Fruit fly (Drosophila melanogaster) whole organism, embryonic: ENCODE results near the gene CG15890.

ENCODE experiments used
- Abd-B ChIP-seq: fragments of 200-800 bp; sonication (Bioruptor generic); optimal IDR thresholded peaks from 2 replicates; lab custom pipeline; 2018; ENCODE audit warnings: missing biosample characterization, mild to moderate bottlenecking, missing genetic modification characterization, moderate library complexity
- Atf6 ChIP-seq: fragments of 200-800 bp; sonication (Bioruptor generic); IDR thresholded peaks from 2 replicates; pipeline ENCODE4 v1.3.6; 2022; ENCODE audit warnings: missing biosample characterization, missing genetic modification characterization
- BtbVII ChIP-seq: fragments of 200-800 bp; sonication (Bioruptor generic); optimal IDR thresholded peaks from 3 replicates; lab custom pipeline; 2017; ENCODE audit warnings: missing biosample characterization, mild to moderate bottlenecking, missing genetic modification characterization
- CG10209 ChIP-seq: fragments of 200-800 bp; sonication (Bioruptor generic); optimal IDR thresholded peaks from 3 replicates; lab custom pipeline; 2017; ENCODE audit warnings: missing biosample characterization, mild to moderate bottlenecking, missing genetic modification characterization, missing genetic modification reagents
- CG10979 ChIP-seq: fragments of 200-800 bp; sonication (Bioruptor generic); optimal IDR thresholded peaks from 2 replicates; lab custom pipeline; 2018; ENCODE audit warnings: missing biosample characterization, mild to moderate bottlenecking, missing genetic modification characterization, moderate library complexity
- CG11093 ChIP-seq: fragments of 200-800 bp; sonication (Bioruptor generic); IDR thresholded peaks from 3 replicates; pipeline ENCODE4 v1.3.6; 2022; ENCODE audit warnings: missing biosample characterization, missing genetic modification characterization
- CG11247 ChIP-seq: fragments of 200-800 bp; sonication (Bioruptor generic); IDR thresholded peaks from 2 replicates; pipeline ENCODE4 v1.3.6; 2022; ENCODE audit warnings: missing biosample characterization, missing genetic modification characterization
- CG12155 ChIP-seq: fragments of 200-800 bp; sonication (Bioruptor generic); optimal IDR thresholded peaks from 3 replicates; lab custom pipeline; 2016; ENCODE audit warnings: missing biosample characterization, missing genetic modification characterization
- CG12236 ChIP-seq: fragments of 200-800 bp; sonication (Bioruptor generic); optimal IDR thresholded peaks from 2 replicates; lab custom pipeline; 2016; ENCODE audit warnings: missing biosample characterization, missing genetic modification characterization
- CG1233 ChIP-seq: fragments of 200-800 bp; sonication (Bioruptor generic); optimal IDR thresholded peaks from 4 replicates; lab custom pipeline; 2018; ENCODE audit warnings: missing biosample characterization, mild to moderate bottlenecking, missing genetic modification characterization
- CG15479 ChIP-seq: fragments of 200-800 bp; sonication (Bioruptor generic); optimal IDR thresholded peaks from 3 replicates; lab custom pipeline; 2019; ENCODE audit warnings: missing biosample characterization, mild to moderate bottlenecking, missing genetic modification characterization, moderate library complexity
- CG1603 ChIP-seq: fragments of 200-800 bp; sonication (Bioruptor generic); optimal IDR thresholded peaks from 2 replicates; lab custom pipeline; 2019; ENCODE audit warnings: missing biosample characterization, mild to moderate bottlenecking, missing genetic modification characterization, moderate library complexity
- CG18011 ChIP-seq: fragments of 200-800 bp; sonication (Bioruptor generic); optimal IDR thresholded peaks from 2 replicates; lab custom pipeline; 2017; ENCODE audit warnings: missing biosample characterization, missing genetic modification characterization, mild to moderate bottlenecking, moderate library complexity, missing genotype
- CG2120 ChIP-seq: fragments of 200-800 bp; sonication (Bioruptor generic); optimal IDR thresholded peaks from 3 replicates; lab custom pipeline; 2016; ENCODE audit warnings: missing biosample characterization, missing genetic modification characterization
- CG30020 ChIP-seq: fragments of 200-800 bp; optimal IDR thresholded peaks from 2 replicates; lab custom pipeline; 2019; ENCODE audit warnings: missing biosample characterization, mild to moderate bottlenecking, missing genetic modification characterization, moderate library complexity
- CG4282 ChIP-seq: fragments of 200-800 bp; sonication (Bioruptor generic); optimal IDR thresholded peaks from 2 replicates; lab custom pipeline; 2016; ENCODE audit warnings: missing biosample characterization, missing genetic modification characterization
- CG8478 ChIP-seq: fragments of >200 bp; optimal IDR thresholded peaks from 2 replicates; lab custom pipeline; 2018
- CG9727 ChIP-seq: fragments of 200-800 bp; sonication (Bioruptor generic); optimal IDR thresholded peaks from 3 replicates; lab custom pipeline; 2017; ENCODE audit warnings: missing biosample characterization, mild to moderate bottlenecking, missing genetic modification characterization
- CoRest ChIP-seq: fragments of 200-800 bp; sonication (Bioruptor generic); optimal IDR thresholded peaks from 3 replicates; lab custom pipeline; 2018; ENCODE audit warnings: missing biosample characterization, mild to moderate bottlenecking, missing genetic modification characterization, moderate library complexity
- Dip2 ChIP-seq: fragments of 200-800 bp; sonication (Bioruptor generic); IDR thresholded peaks from 2 replicates; pipeline ENCODE4 v1.3.6; 2022; ENCODE audit warnings: missing biosample characterization, missing genetic modification characterization
- E2f1 ChIP-seq: fragments of 200-800 bp; sonication (Bioruptor generic); IDR thresholded peaks from 2 replicates; pipeline ENCODE4 v1.3.6; 2022; ENCODE audit warnings: missing biosample characterization, missing genetic modification characterization
- Eip74EF ChIP-seq, 2 experiments: fragments of 200-800 bp in 1 of 2; fragments of >200 bp in 1 of 2; sonication (Bioruptor generic) in 1 of 2; optimal IDR thresholded peaks; 2 replicates each; lab custom pipeline; 2017 to 2019; ENCODE audit warnings: missing biosample characterization in 2 of 2, missing genetic modification characterization in 2 of 2, mild to moderate bottlenecking in 1 of 2, moderate library complexity in 1 of 2
- Ets65A ChIP-seq: fragments of 200-800 bp; sonication (Bioruptor generic); peaks from one replicate; lab custom pipeline; 2016; ENCODE audit warnings: missing biosample characterization, missing genetic modification characterization
- H2.0 ChIP-seq: fragments of 200-800 bp; sonication (Bioruptor generic); IDR thresholded peaks from 2 replicates; pipeline ENCODE4 v1.3.6; 2022; ENCODE audit warnings: missing biosample characterization, missing genetic modification characterization
- HHEX ChIP-seq: fragments of 200-800 bp; sonication (Bioruptor generic); optimal IDR thresholded peaks from 3 replicates; lab custom pipeline; 2017; ENCODE audit warnings: missing biosample characterization, mild to moderate bottlenecking, missing genetic modification characterization, missing genetic modification reagents
- HLH3B ChIP-seq: fragments of 200-800 bp; sonication (Bioruptor generic); IDR thresholded peaks from 2 replicates; pipeline ENCODE4 v1.3.6; 2022; ENCODE audit warnings: missing biosample characterization, missing genetic modification characterization
- HLH54F ChIP-seq: fragments of 200-800 bp; sonication (Bioruptor generic); optimal IDR thresholded peaks from 3 replicates; lab custom pipeline; 2016; ENCODE audit warnings: missing biosample characterization, missing genetic modification characterization
- Hr3 ChIP-seq: fragments of 200-800 bp; sonication (Bioruptor generic); optimal IDR thresholded peaks from 3 replicates; lab custom pipeline; 2016; ENCODE audit warnings: missing biosample characterization, missing genetic modification characterization
- Hsf ChIP-seq: fragments of 200-800 bp; sonication (Bioruptor generic); optimal IDR thresholded peaks from 3 replicates; lab custom pipeline; 2016; ENCODE audit warnings: missing biosample characterization, missing genetic modification characterization
- Mad ChIP-seq: fragments of 200-800 bp; sonication (Bioruptor generic); optimal IDR thresholded peaks from 2 replicates; lab custom pipeline; 2016; ENCODE audit warnings: missing biosample characterization, missing genetic modification characterization
- Mrtf ChIP-seq: fragments of 200-800 bp; sonication (Bioruptor generic); IDR thresholded peaks from 3 replicates; pipeline ENCODE4 v1.3.6; 2022; ENCODE audit warnings: missing biosample characterization, missing genetic modification characterization
- NK7.1 ChIP-seq: fragments of 200-800 bp; sonication (Bioruptor generic); optimal IDR thresholded peaks from 3 replicates; lab custom pipeline; 2016; ENCODE audit warnings: missing biosample characterization, missing genetic modification characterization
- Nf-YB ChIP-seq: fragments of 200-800 bp; sonication (Bioruptor generic); optimal IDR thresholded peaks from 3 replicates; lab custom pipeline; 2019; ENCODE audit warnings: missing biosample characterization, mild to moderate bottlenecking, missing genetic modification characterization, moderate library complexity
- Opbp ChIP-seq: fragments of 200-800 bp; sonication (Bioruptor generic); IDR thresholded peaks from 3 replicates; pipeline ENCODE4 v1.3.6; 2022; ENCODE audit warnings: missing biosample characterization, missing genetic modification characterization; ENCODE audit not compliant: partially characterized antibody
- Tbp ChIP-seq: fragments of >200 bp; optimal IDR thresholded peaks from 2 replicates; lab custom pipeline; 2018; ENCODE audit warnings: missing biosample characterization, missing genetic modification characterization
- Xbp1 ChIP-seq: fragments of 200-800 bp; sonication (Bioruptor generic); optimal IDR thresholded peaks from 3 replicates; lab custom pipeline; 2016; ENCODE audit warnings: missing biosample characterization, mild to moderate bottlenecking, missing genetic modification characterization
- Xrp1 ChIP-seq: fragments of 200-800 bp; sonication (Bioruptor generic); IDR thresholded peaks from 2 replicates; pipeline ENCODE4 v1.3.6; 2022; ENCODE audit warnings: missing biosample characterization, missing genetic modification characterization
- az2 ChIP-seq: fragments of 200-800 bp; sonication (Bioruptor generic); optimal IDR thresholded peaks from 3 replicates; lab custom pipeline; 2016; ENCODE audit warnings: missing biosample characterization, missing genetic modification characterization
- bsh ChIP-seq, 2 experiments: fragments of 200-800 bp; sonication (Bioruptor generic); optimal IDR thresholded peaks; 2 replicates each; lab custom pipeline; 2017 to 2018; ENCODE audit warnings: mild to moderate bottlenecking in 2 of 2, missing biosample characterization in 2 of 2, missing genetic modification characterization in 2 of 2, moderate library complexity in 1 of 2
- da ChIP-seq: fragments of 200-800 bp; sonication (Bioruptor generic); optimal IDR thresholded peaks from 2 replicates; lab custom pipeline; 2016; ENCODE audit warnings: missing biosample characterization, missing genetic modification characterization
- danr ChIP-seq: fragments of 200-800 bp; sonication (Bioruptor generic); IDR thresholded peaks from 2 replicates; pipeline ENCODE4 v1.3.6; 2022; ENCODE audit warnings: missing biosample characterization, missing genetic modification characterization
- dpn ChIP-seq, 2 experiments: fragments of 200-800 bp; sonication (Bioruptor generic); optimal IDR thresholded peaks; 3 replicates each; lab custom pipeline; 2016; ENCODE audit warnings: missing biosample characterization in 2 of 2, missing genetic modification characterization in 2 of 2
- fru ChIP-seq: fragments of >200 bp; optimal IDR thresholded peaks from 2 replicates; lab custom pipeline; 2017
- gcm ChIP-seq: fragments of 200-800 bp; sonication (Bioruptor generic); optimal IDR thresholded peaks from 2 replicates; lab custom pipeline; 2019; ENCODE audit warnings: missing biosample characterization, mild to moderate bottlenecking, missing genetic modification characterization, moderate library complexity
- gfzf ChIP-seq: fragments of 200-800 bp; sonication (Bioruptor generic); optimal IDR thresholded peaks from 2 replicates; lab custom pipeline; 2016; ENCODE audit warnings: missing biosample characterization, mild to moderate bottlenecking, missing genetic modification characterization, moderate library complexity
- gsb-n ChIP-seq: fragments of 200-800 bp; sonication (Bioruptor generic); optimal IDR thresholded peaks from 3 replicates; lab custom pipeline; 2018; ENCODE audit warnings: missing biosample characterization, mild to moderate bottlenecking, missing genetic modification characterization
- lola ChIP-seq, 3 experiments: fragments of >200 bp in 2 of 3; fragments of 200-800 bp in 1 of 3; sonication (Bioruptor generic) in 1 of 3; optimal IDR thresholded peaks; 2 replicates each; lab custom pipeline; 2017 to 2019; ENCODE audit warnings: missing biosample characterization in 3 of 3, missing genetic modification characterization in 3 of 3, mild to moderate bottlenecking in 1 of 3, moderate library complexity in 1 of 3
- nau ChIP-seq: fragments of 200-800 bp; sonication (Bioruptor generic); optimal IDR thresholded peaks from 3 replicates; lab custom pipeline; 2017; ENCODE audit warnings: missing biosample characterization, mild to moderate bottlenecking, missing genetic modification characterization, missing genetic modification reagents
- oc ChIP-seq: fragments of 200-800 bp; sonication (Bioruptor generic); optimal IDR thresholded peaks from 2 replicates; lab custom pipeline; 2018; ENCODE audit warnings: missing biosample characterization, mild to moderate bottlenecking, missing genetic modification characterization, moderate library complexity
- otp ChIP-seq: fragments of 200-800 bp; sonication (Bioruptor generic); IDR thresholded peaks from 3 replicates; pipeline ENCODE4, ENCODE4 v1.3.6; 2022; ENCODE audit warnings: missing biosample characterization, missing genetic modification characterization
- slou ChIP-seq: fragments of 200-800 bp; sonication (Bioruptor generic); optimal IDR thresholded peaks from 3 replicates; lab custom pipeline; 2016; ENCODE audit warnings: missing biosample characterization, missing genetic modification characterization

The CG15890 gene

DNA sequence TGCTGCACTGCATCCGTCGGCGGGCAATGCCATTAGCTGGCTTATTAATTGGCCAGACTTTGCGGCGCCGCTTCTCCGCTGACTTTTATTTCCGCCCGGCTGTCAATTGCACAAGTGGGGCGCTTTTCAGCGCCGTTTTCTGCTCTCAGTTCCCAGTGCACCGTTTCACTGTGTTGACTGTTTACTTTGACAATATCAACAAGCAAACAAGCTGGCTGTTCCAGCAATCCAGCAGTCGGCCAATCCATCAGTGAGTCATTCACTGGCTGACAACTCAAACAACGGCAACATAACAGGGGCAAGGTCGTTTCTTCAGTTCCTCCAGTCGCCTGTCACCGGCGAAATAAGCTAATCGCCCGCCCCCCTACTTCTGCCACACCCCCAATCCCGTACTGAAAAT is 48.3 kb downstream of the CG15890 start (continued):
- peak; percentile 27 for TF ChIP-seq CG10979 (tag; lab: Kevin White, UChicago)
- peak; percentile 87 for TF ChIP-seq CG1233 (GFP tag; lab: Kevin White, UChicago)
- TF ChIP-seq Dip2 (GFP tag; lab: Robert Waterston, UW), result no peak
- TF ChIP-seq BtbVII (GFP tag; lab: Kevin White, UChicago), result peak; percentile 88
- peak; percentile 55; the same call in 1 of the 2 replicates for TF ChIP-seq H2.0 (GFP tag; lab: Robert Waterston, UW)
- TF ChIP-seq CG12236 (GFP tag; lab: Kevin White, UChicago), result peak; percentile 82
- TF ChIP-seq az2 (GFP tag; lab: Kevin White, UChicago), result peak; percentile 29
- peak in 1 of 3 experiments; percentile 48 for TF ChIP-seq lola (GFP tag; optimal IDR thresholded peaks at IDR 0.05; lab: Kevin White, UChicago)
- TF ChIP-seq bsh (GFP tag; optimal IDR thresholded peaks at IDR 0.05; lab: Kevin White, UChicago), result peak; percentile 36 to 78
- TF ChIP-seq CG30020 (tag; lab: Kevin White, UChicago), result no peak
- no peak for TF ChIP-seq CG15479
- TF ChIP-seq CG9727, result peak; percentile 76
- peak; percentile 90 for TF ChIP-seq CG10209
- no peak for TF ChIP-seq gfzf
- no peak for TF ChIP-seq CG8478
- peak; percentile 78 for TF ChIP-seq Atf6
- peak; percentile 32 for TF ChIP-seq slou (GFP tag; lab: Kevin White, UChicago)
- peak; percentile 92 for TF ChIP-seq Ets65A
- peak; percentile 73 for TF ChIP-seq oc
- TF ChIP-seq NK7.1 (GFP tag; lab: Kevin White, UChicago), result peak; percentile 73
- peak; percentile 78 for TF ChIP-seq HLH3B (GFP tag; lab: Robert Waterston, UW)
- peak; percentile 75 for TF ChIP-seq CG11247 (GFP tag; lab: Robert Waterston, UW)
- TF ChIP-seq CG11093 (GFP tag; lab: Robert Waterston, UW), result peak; percentile 71; the same call in 1 of the 3 replicates
- TF ChIP-seq Tbp (GFP tag; lab: Kevin White, UChicago), result no peak
- peak; percentile 74 for TF ChIP-seq gcm (GFP tag; lab: Kevin White, UChicago)
- TF ChIP-seq Xrp1 (GFP tag; lab: Robert Waterston, UW), result peak; percentile 82
- TF ChIP-seq Mrtf (GFP tag; lab: Robert Waterston, UW), result peak; percentile 64; the same call in 2 of the 3 replicates
- peak; percentile 3 for TF ChIP-seq HLH54F (GFP tag; lab: Kevin White, UChicago)
- TF ChIP-seq Eip74EF (GFP tag; optimal IDR thresholded peaks at IDR 0.05; lab: Kevin White, UChicago), result peak in 1 of 2 experiments; percentile 74
- peak; percentile 60 for TF ChIP-seq da (GFP tag; lab: Kevin White, UChicago)
- peak; percentile 92 for TF ChIP-seq nau
- TF ChIP-seq Xbp1, result peak; percentile 38
- no peak for TF ChIP-seq Opbp (GFP tag; lab: Robert Waterston, UW)
- TF ChIP-seq gsb-n (tag; lab: Kevin White, UChicago), result peak; percentile 79
- TF ChIP-seq CG18011 (GFP tag; lab: Kevin White, UChicago), result peak; percentile 6
- no peak for TF ChIP-seq CG12155 (GFP tag; lab: Kevin White, UChicago)
- peak; percentile 34 for TF ChIP-seq Mad
- TF ChIP-seq Hr3 (GFP tag; lab: Kevin White, UChicago), result peak; percentile 39
- TF ChIP-seq dpn (GFP tag; optimal IDR thresholded peaks at IDR 0.05; lab: Kevin White, UChicago), result peak; percentile 63 to 65
- peak; percentile 39 for TF ChIP-seq Hsf (GFP tag; lab: Kevin White, UChicago)
- peak; percentile 65 for TF ChIP-seq CoRest (tag; lab: Kevin White, UChicago)
- peak; percentile 88 for TF ChIP-seq CG1603 (tag; lab: Kevin White, UChicago)
- peak; percentile 43 for TF ChIP-seq Nf-YB
- TF ChIP-seq Abd-B (GFP tag; lab: Kevin White, UChicago), result peak; percentile 1
- peak; percentile 39; the same call in 1 of the 2 replicates for TF ChIP-seq danr (GFP tag; lab: Robert Waterston, UW)
- peak; percentile 43 for TF ChIP-seq CG2120 (GFP tag; lab: Kevin White, UChicago)
- TF ChIP-seq fru (lab: Kevin White, UChicago), result no peak
- peak; percentile 90 for TF ChIP-seq HHEX
- peak; percentile 59; the same call in 1 of the 2 replicates for TF ChIP-seq E2f1
- peak; percentile 44 for TF ChIP-seq CG4282 (GFP tag; lab: Kevin White, UChicago)
- TF ChIP-seq otp, result peak; percentile 83; the same call in 2 of the 3 replicates
